Worm (Caenorhabditis elegans) whole organism, L4 larva: ENCODE measurements around the gene F07C6.6.
A peak's percentile ranks its signal among the peaks of the same experiment; 100 is the strongest.

ENCODE experiments used
- D1046.2 ChIP-seq: fragments of 200-800 bp; sonication (Bioruptor generic); IDR thresholded peaks from 2 replicates; pipeline ENCODE4 v1.3.6; 2022; ENCODE audit warnings: missing genetic modification characterization, missing compliant biosample characterization
- F26F4.8 ChIP-seq: fragments of 200-800 bp; sonication (Bioruptor generic); conservative IDR thresholded peaks from 2 replicates; pipeline ENCODE4 v1.3.6; 2022; ENCODE audit warnings: missing genetic modification characterization, missing compliant biosample characterization
- T26A8.4 ChIP-seq: fragments of 200-800 bp; sonication (Bioruptor generic); IDR thresholded peaks from 2 replicates; pipeline ENCODE4 v1.3.6; 2022; ENCODE audit warnings: missing genetic modification characterization, missing compliant biosample characterization
- Y5F2A.4 ChIP-seq: fragments of 200-800 bp; sonication (Bioruptor generic); optimal IDR thresholded peaks from 2 replicates; lab custom pipeline; 2018; ENCODE audit warnings: mild to moderate bottlenecking, missing genetic modification characterization, missing compliant biosample characterization
- aha-1 ChIP-seq: fragments of 150-350 bp; peaks from one replicate; lab custom pipeline; 2014; ENCODE audit warnings: missing biosample characterization, missing genetic modification characterization
- aly-2 ChIP-seq: sonication (generic microtip); optimal IDR thresholded peaks from 2 replicates; lab custom pipeline; 2018; ENCODE audit warnings: missing biosample characterization, missing genetic modification characterization
- ceh-82 ChIP-seq: sonication (generic microtip); optimal IDR thresholded peaks from 2 replicates; lab custom pipeline; 2017; ENCODE audit warnings: missing biosample characterization, missing genetic modification characterization
- ctbp-1 ChIP-seq: fragments of 200-800 bp; sonication (Bioruptor generic); IDR thresholded peaks from 2 replicates; pipeline ENCODE4 v1.3.6; 2022; ENCODE audit warnings: missing genetic modification reagents, missing genetic modification characterization, missing compliant biosample characterization
- daf-16 ChIP-seq, 3 experiments: sonication (generic microtip); optimal IDR thresholded peaks; 2 replicates each; lab custom pipeline; 2016 to 2017; ENCODE audit warnings: missing genetic modification characterization in 3 of 3, missing genetic modification reagents in 3 of 3, mild to moderate bottlenecking in 2 of 3, missing compliant biosample characterization in 2 of 3, missing biosample characterization in 1 of 3, moderate library complexity in 1 of 3
- egl-43 ChIP-seq: fragments of 200-800 bp; sonication (Bioruptor generic); IDR thresholded peaks from 2 replicates; pipeline ENCODE4 v1.3.6; 2022; ENCODE audit warnings: missing genetic modification reagents, missing genetic modification characterization, missing compliant biosample characterization
- fkh-10 ChIP-seq: fragments of 150-350 bp; optimal IDR thresholded peaks from 2 replicates; lab custom pipeline; 2014; ENCODE audit warnings: missing biosample characterization, missing genetic modification reagents, missing genetic modification characterization
- gei-8 ChIP-seq: fragments of 200-800 bp; sonication (Bioruptor generic); optimal IDR thresholded peaks from 2 replicates; lab custom pipeline; 2018; ENCODE audit warnings: mild to moderate bottlenecking, missing genetic modification characterization, missing compliant biosample characterization
- hlh-30 ChIP-seq: sonication (generic microtip); optimal IDR thresholded peaks from 2 replicates; lab custom pipeline; 2017; ENCODE audit warnings: antibody characterized with exemption, mild to moderate bottlenecking, missing genetic modification characterization, missing compliant biosample characterization; ENCODE audit not compliant: insufficient read depth
- lin-13 ChIP-seq: fragments of 150-350 bp; optimal IDR thresholded peaks from 2 replicates; lab custom pipeline; 2014; ENCODE audit warnings: missing biosample characterization, missing genetic modification reagents, missing genetic modification characterization
- lin-29 ChIP-seq: fragments of 200-800 bp; sonication (Bioruptor generic); IDR thresholded peaks from 2 replicates; pipeline ENCODE4 v1.3.6; 2022; ENCODE audit warnings: missing genetic modification reagents, missing genetic modification characterization, missing compliant biosample characterization
- lin-38 ChIP-seq: fragments of 200-800 bp; sonication (Bioruptor generic); IDR thresholded peaks from 2 replicates; pipeline ENCODE4 v1.3.6; 2022; ENCODE audit warnings: missing genetic modification reagents, missing genetic modification characterization, missing compliant biosample characterization
- lsy-2 ChIP-seq, 2 experiments: fragments of 150-350 bp in 1 of 2; sonication (generic microtip) in 1 of 2; optimal IDR thresholded peaks; 2 replicates each; lab custom pipeline; 2014 to 2017; ENCODE audit warnings: missing biosample characterization in 2 of 2, missing genetic modification characterization in 2 of 2
- mes-2 ChIP-seq: sonication (generic microtip); optimal IDR thresholded peaks from 2 replicates; lab custom pipeline; 2016; ENCODE audit warnings: missing genotype, mild to moderate bottlenecking, missing genetic modification characterization, missing compliant biosample characterization; ENCODE audit not compliant: poor library complexity, severe bottlenecking
- mxl-3 ChIP-seq: fragments of 200-800 bp; sonication (Bioruptor generic); optimal IDR thresholded peaks from 2 replicates; lab custom pipeline; 2018; ENCODE audit warnings: mild to moderate bottlenecking, missing genetic modification characterization, missing compliant biosample characterization
- nhr-111 ChIP-seq: fragments of 200-800 bp; sonication (Bioruptor generic); optimal IDR thresholded peaks from 2 replicates; lab custom pipeline; 2018; ENCODE audit warnings: mild to moderate bottlenecking, missing genetic modification characterization, missing compliant biosample characterization
- pha-4 ChIP-seq, 2 experiments: fragments of 150-350 bp in 1 of 2; fragments of 200-800 bp in 1 of 2; sonication (Bioruptor generic) in 1 of 2; IDR thresholded peaks in 1 of 2; optimal IDR thresholded peaks in 1 of 2; 2 replicates each; pipeline versions ENCODE4 v1.3.6 to Lab custom; 2014 to 2022; ENCODE audit warnings: missing genetic modification characterization in 2 of 2, missing genetic modification reagents in 2 of 2, missing biosample characterization in 1 of 2, missing compliant biosample characterization in 1 of 2
- pqm-1 ChIP-seq: sonication (generic microtip); optimal IDR thresholded peaks from 2 replicates; lab custom pipeline; 2017; ENCODE audit warnings: missing biosample characterization, missing genetic modification characterization
- snpc-4 ChIP-seq: fragments of 150-350 bp; optimal IDR thresholded peaks from 2 replicates; lab custom pipeline; 2014; ENCODE audit warnings: missing biosample characterization, missing genetic modification characterization
- zip-2 ChIP-seq: fragments of 150-350 bp; optimal IDR thresholded peaks from 2 replicates; lab custom pipeline; 2014; ENCODE audit warnings: missing biosample characterization, missing genetic modification characterization
- ztf-11 ChIP-seq: fragments of 150-350 bp; optimal IDR thresholded peaks from 2 replicates; lab custom pipeline; 2014; ENCODE audit warnings: missing biosample characterization, missing genetic modification characterization

The F07C6.6 gene

ce11 chrIV:12744713-12745112 is 47.9 kb upstream of the F07C6.6 start, which contains the start of gene C36H8.1:
C36H8.1 (minus strand) TSS chrIV:12744813.
- TF ChIP-seq ztf-11 (tag; lab: Kevin White, UChicago): no peak
- no peak for TF ChIP-seq nhr-111 (GFP tag; lab: Kevin White, UChicago)
- TF ChIP-seq mxl-3 (GFP tag; lab: Kevin White, UChicago): no peak
- no peak for TF ChIP-seq aha-1 (tag; lab: Kevin White, UChicago)
- TF ChIP-seq, all 104 proteins: peak for 0

ce11 chrIV:12746284-12746683 is 46.3 kb upstream of the F07C6.6 start, which contains the start of gene inx-6:
inx-6 (plus strand) TSS chrIV:12746584.
- TF ChIP-seq fkh-10 (GFP tag; lab: Kevin White, UChicago) (no peak), egl-43 (GFP tag; lab: Robert Waterston, UW) (no peak), lin-38 (no peak), nhr-111 (GFP tag; lab: Kevin White, UChicago) (no peak), Y5F2A.4 (GFP tag; lab: Kevin White, UChicago) (no peak)

- TF ChIP-seq pha-4 (GFP tag; IDR thresholded peaks at IDR 0.05; lab: Robert Waterston, UW) (no peak), pha-4 (tag; optimal IDR thresholded peaks at IDR 0.05; lab: Kevin White, UChicago) (no peak), aha-1 (tag; lab: Kevin White, UChicago) (peak; percentile 90)
Measured at ce11 chrIV:12748760-12749159, 43.8 kb upstream of the F07C6.6 start.

- TF ChIP-seq aha-1 (tag; lab: Kevin White, UChicago) (peak; percentile 47), T26A8.4 (GFP tag; lab: Robert Waterston, UW) (peak; percentile 42; the same call in 1 of the 2 replicates), mes-2 (no peak)
- TF ChIP-seq, all 104 proteins: peak for 2
Measured at ce11 chrIV:12754170-12754569, 38.4 kb upstream of the F07C6.6 start.

- TF ChIP-seq D1046.2 (GFP tag; lab: Robert Waterston, UW): 0 out of 2 replicates have a peak, but pooled peaks have one; percentile 19
- no peak for TF ChIP-seq F26F4.8 (GFP tag; lab: Robert Waterston, UW)
Measured at ce11 chrIV:12755641-12756040, 37.0 kb upstream of the F07C6.6 start.

- no peak for TF ChIP-seq ceh-82 (tag; lab: Kevin White, UChicago)
- TF ChIP-seq lin-29: no peak
- no peak for TF ChIP-seq lin-13 (GFP tag; lab: Kevin White, UChicago)
- no peak for TF ChIP-seq hlh-30 (tag; lab: Kevin White, UChicago)
- no peak for TF ChIP-seq aly-2 (tag; lab: Kevin White, UChicago)
- peak; percentile 49 for TF ChIP-seq aha-1 (tag; lab: Kevin White, UChicago)
- no peak for TF ChIP-seq zip-2 (tag; lab: Kevin White, UChicago)
- no peak for TF ChIP-seq snpc-4 (tag; lab: Kevin White, UChicago)
Measured at ce11 chrIV:12757470-12757869, 35.1 kb upstream of the F07C6.6 start, which contains the start of gene flp-9. flp-9 (minus strand) TSS chrIV:12757570.

- TF ChIP-seq lsy-2 (tag; optimal IDR thresholded peaks at IDR 0.05; lab: Kevin White, UChicago) (peak in 1 of 2 experiments; percentile 17), ctbp-1 (GFP tag; lab: Robert Waterston, UW) (peak; percentile 67; the same call in 1 of the 2 replicates), fkh-10 (GFP tag; lab: Kevin White, UChicago) (peak; percentile 42), gei-8 (no peak)
Measured at ce11 chrIV:12762782-12763181, 29.8 kb upstream of the F07C6.6 start.

- TF ChIP-seq daf-16 (GFP tag; optimal IDR thresholded peaks at IDR 0.05; lab: Kevin White, UChicago): no peak
- no peak for TF ChIP-seq daf-16 (tag; optimal IDR thresholded peaks at IDR 0.05; lab: Kevin White, UChicago)
- peak; percentile 57 for TF ChIP-seq pqm-1 (tag; lab: Kevin White, UChicago)
Measured at ce11 chrIV:12765067-12765466, 27.5 kb upstream of the F07C6.6 start, which contains the start of gene ZK897.10. ZK897.10 (plus strand) TSS chrIV:12765351.
